Worm (Caenorhabditis elegans) whole organism, L2 larva: ENCODE measurements around the gene col-180.

Experiments
- ama-1 ChIP-seq: fragments of 150-350 bp; optimal IDR thresholded peaks from 2 replicates; lab custom pipeline; 2018; ENCODE audit warnings: inconsistent platforms
- blmp-1 ChIP-seq: sonication (generic microtip); optimal IDR thresholded peaks from 2 replicates; lab custom pipeline; 2017; ENCODE audit warnings: missing genetic modification characterization, mild to moderate bottlenecking, missing compliant biosample characterization, antibody characterized with exemption, moderate library complexity; ENCODE audit not compliant: insufficient read depth
- ceh-16 ChIP-seq: fragments of 150-350 bp; optimal IDR thresholded peaks from 2 replicates; lab custom pipeline; 2014; ENCODE audit warnings: missing biosample characterization, missing genetic modification characterization
- elt-3 ChIP-seq: sonication (generic microtip); optimal IDR thresholded peaks from 2 replicates; lab custom pipeline; 2017; ENCODE audit warnings: missing biosample characterization, missing genetic modification characterization
- nhr-11 ChIP-seq: fragments of 150-350 bp; optimal IDR thresholded peaks from 2 replicates; lab custom pipeline; 2014; ENCODE audit warnings: missing biosample characterization, missing genetic modification characterization
- peb-1 ChIP-seq: fragments of 150-350 bp; optimal IDR thresholded peaks from 2 replicates; lab custom pipeline; 2014; ENCODE audit warnings: missing biosample characterization, missing genetic modification characterization
- unc-39 ChIP-seq: fragments of 150-350 bp; optimal IDR thresholded peaks from 2 replicates; lab custom pipeline; 2014; ENCODE audit warnings: missing biosample characterization, missing genetic modification characterization
- unc-62 ChIP-seq: fragments of 150-350 bp; optimal IDR thresholded peaks from 2 replicates; lab custom pipeline; 2014; ENCODE audit warnings: missing biosample characterization, missing genetic modification reagents, missing genetic modification characterization

ce11 chrX:11745821-11746485 is 33.9 kb upstream of the col-180 start, which contains the start of gene C40H5.2:
- TF ChIP-seq ceh-16 (tag; lab: Kevin White, UChicago) (no peak), ama-1 (lab: Kevin White, UChicago) (no peak), blmp-1 (no peak), unc-39 (tag; lab: Kevin White, UChicago) (no peak), elt-3 (tag; lab: Kevin White, UChicago) (no peak), peb-1 (tag; lab: Kevin White, UChicago) (no peak), nhr-11 (tag; lab: Kevin White, UChicago) (no peak), unc-62 (GFP tag; lab: Kevin White, UChicago) (no peak)
